Worm (Caenorhabditis elegans) whole organism, L2 larva: ENCODE results near the gene C03B1.5.

ENCODE experiments used
- F13H6.1 ChIP-seq: sonication (generic microtip); optimal IDR thresholded peaks from 2 replicates; lab custom pipeline; 2016; ENCODE audit warnings: missing genetic modification characterization, missing compliant biosample characterization
- ama-1 ChIP-seq: fragments of 150-350 bp; optimal IDR thresholded peaks from 2 replicates; lab custom pipeline; 2018; ENCODE audit warnings: inconsistent platforms
- ceh-82 ChIP-seq: fragments of 150-350 bp; optimal IDR thresholded peaks from 2 replicates; lab custom pipeline; 2014; ENCODE audit warnings: missing biosample characterization, missing genetic modification characterization
- egl-27 ChIP-seq: sonication (generic microtip); optimal IDR thresholded peaks from 3 replicates; lab custom pipeline; 2017; ENCODE audit warnings: missing biosample characterization, missing genetic modification reagents, missing genetic modification characterization
- elt-3 ChIP-seq: sonication (generic microtip); optimal IDR thresholded peaks from 2 replicates; lab custom pipeline; 2017; ENCODE audit warnings: missing biosample characterization, missing genetic modification characterization
- fos-1 ChIP-seq: fragments of 150-350 bp; optimal IDR thresholded peaks from 2 replicates; lab custom pipeline; 2014; ENCODE audit warnings: missing biosample characterization, missing genetic modification characterization
- lin-11 ChIP-seq: fragments of 150-350 bp; sonication (generic microtip); optimal IDR thresholded peaks from 2 replicates; lab custom pipeline; 2014; ENCODE audit warnings: missing biosample characterization, missing genetic modification characterization, inconsistent platforms, mixed read lengths
- mdl-1 ChIP-seq, 2 experiments: fragments of 150-350 bp in 1 of 2; sonication (generic microtip) in 1 of 2; optimal IDR thresholded peaks; 2 replicates each; lab custom pipeline; 2017; ENCODE audit warnings: missing biosample characterization in 2 of 2, missing genetic modification characterization in 2 of 2
- nhr-11 ChIP-seq: fragments of 150-350 bp; optimal IDR thresholded peaks from 2 replicates; lab custom pipeline; 2014; ENCODE audit warnings: missing biosample characterization, missing genetic modification characterization
- nhr-237 ChIP-seq: fragments of 150-350 bp; optimal IDR thresholded peaks from 2 replicates; lab custom pipeline; 2014; ENCODE audit warnings: missing biosample characterization, missing genetic modification characterization
- nhr-6 ChIP-seq: fragments of 150-350 bp; optimal IDR thresholded peaks from 2 replicates; lab custom pipeline; 2014; ENCODE audit warnings: missing biosample characterization, missing genetic modification characterization
- snpc-4 ChIP-seq: fragments of 150-350 bp; optimal IDR thresholded peaks from 2 replicates; lab custom pipeline; 2014; ENCODE audit warnings: missing biosample characterization, missing genetic modification characterization
- unc-39 ChIP-seq: fragments of 150-350 bp; optimal IDR thresholded peaks from 2 replicates; lab custom pipeline; 2014; ENCODE audit warnings: missing biosample characterization, missing genetic modification characterization
- unc-62 ChIP-seq: fragments of 150-350 bp; optimal IDR thresholded peaks from 2 replicates; lab custom pipeline; 2014; ENCODE audit warnings: missing biosample characterization, missing genetic modification reagents, missing genetic modification characterization

ce11 chrX:6378363-6378762, 23.0 kb downstream of the C03B1.5 start:
- TF ChIP-seq lin-11 (peak; percentile 78), fos-1 (peak; percentile 53), unc-62 (no peak), nhr-6 (tag; lab: Kevin White, UChicago) (no peak), ceh-82 (no peak), ama-1 (lab: Kevin White, UChicago) (no peak), mdl-1 (tag; optimal IDR thresholded peaks at IDR 0.05; lab: Kevin White, UChicago) (no peak), unc-39 (tag; lab: Kevin White, UChicago) (no peak), egl-27 (tag; lab: Kevin White, UChicago) (peak; percentile 32), nhr-11 (no peak), snpc-4 (tag; lab: Kevin White, UChicago) (no peak), elt-3 (tag; lab: Kevin White, UChicago) (no peak), nhr-237 (tag; lab: Kevin White, UChicago) (no peak), F13H6.1 (tag; lab: Kevin White, UChicago) (peak; percentile 67)
